Worm (Caenorhabditis elegans) whole organism, L4/young adult: ENCODE results near the gene cyp-25A3.

ENCODE experiments used
- W03F9.2 ChIP-seq: fragments of 150-350 bp; optimal IDR thresholded peaks from 2 replicates; lab custom pipeline; 2014; ENCODE audit warnings: missing biosample characterization, missing genetic modification characterization
- dao-5 ChIP-seq: sonication (generic microtip); optimal IDR thresholded peaks from 2 replicates; lab custom pipeline; 2016; ENCODE audit warnings: missing genotype, missing genetic modification characterization, moderate library complexity, missing compliant biosample characterization
- him-1 ChIP-seq: sonication (generic microtip); optimal IDR thresholded peaks from 2 replicates; lab custom pipeline; 2016; ENCODE audit warnings: missing genotype, missing genetic modification reagents, missing genetic modification characterization, missing compliant biosample characterization

DNA sequence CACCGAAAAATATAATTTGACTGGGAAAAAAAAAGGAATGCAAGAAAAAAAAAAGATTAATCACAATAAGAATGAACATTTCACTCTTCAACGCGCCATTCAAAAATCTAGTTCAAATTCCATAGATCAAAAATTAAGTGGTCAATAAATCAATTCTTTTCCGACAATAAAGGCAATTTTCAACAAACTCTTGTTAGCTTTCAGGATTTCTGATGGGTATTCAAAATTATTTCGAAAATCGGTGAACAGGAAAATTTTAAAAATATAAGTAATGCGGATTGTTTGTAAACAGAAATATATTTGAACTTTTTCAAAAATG is 38.6 kb downstream of the cyp-25A3 start:
- TF ChIP-seq him-1 (tag; lab: Kevin White, UChicago), result no peak
- no peak for TF ChIP-seq dao-5 (tag; lab: Kevin White, UChicago)
- no peak for TF ChIP-seq W03F9.2 (tag; lab: Kevin White, UChicago)
